Fruit fly (Drosophila melanogaster) whole organism, embryonic: Measurements from ENCODE around the gene CG9992.

ENCODE experiments used
- CG2712 ChIP-seq: fragments of 200-800 bp; optimal IDR thresholded peaks from 3 replicates; lab custom pipeline; 2019; ENCODE audit warnings: missing biosample characterization, mild to moderate bottlenecking, missing genetic modification characterization, moderate library complexity
- CG3995 ChIP-seq: fragments of 200-800 bp; sonication (Bioruptor generic); optimal IDR thresholded peaks from 3 replicates; lab custom pipeline; 2016; ENCODE audit warnings: missing biosample characterization, missing genetic modification characterization
- CG6854 ChIP-seq: fragments of 200-800 bp; sonication (Bioruptor generic); optimal IDR thresholded peaks from 3 replicates; lab custom pipeline; 2017; ENCODE audit warnings: missing biosample characterization, mild to moderate bottlenecking, missing genetic modification characterization
- Dp ChIP-seq: fragments of 200-800 bp; sonication (Bioruptor generic); optimal IDR thresholded peaks from 2 replicates; lab custom pipeline; 2018; ENCODE audit warnings: missing biosample characterization, mild to moderate bottlenecking, missing genetic modification characterization, moderate library complexity
- jigr1 ChIP-seq: fragments of 200-800 bp; sonication (Bioruptor generic); IDR thresholded peaks from 3 replicates; pipeline ENCODE4 v1.3.6; 2022; ENCODE audit warnings: missing biosample characterization, missing genetic modification characterization
- oc ChIP-seq: fragments of 200-800 bp; sonication (Bioruptor generic); optimal IDR thresholded peaks from 2 replicates; lab custom pipeline; 2018; ENCODE audit warnings: missing biosample characterization, mild to moderate bottlenecking, missing genetic modification characterization, moderate library complexity

dm6 chrX:16427786-16428400 is 43.2 kb upstream of the CG9992 start:
- TF ChIP-seq Dp (GFP tag; lab: Kevin White, UChicago) (no peak), CG2712 (peak; percentile 46), CG3995 (GFP tag; lab: Kevin White, UChicago) (no peak), CG6854 (no peak), oc (tag; lab: Kevin White, UChicago) (no peak), jigr1 (GFP tag; lab: Robert Waterston, UW) (no peak)
